Worm (Caenorhabditis elegans) whole organism, mixed stage, embryonic: ENCODE data around the gene srd-46.

Source experiments
- flh-1 ChIP-seq: fragments of 200-800 bp; sonication (Bioruptor generic); optimal IDR thresholded peaks from 2 replicates; lab custom pipeline; 2018; ENCODE audit warnings: mild to moderate bottlenecking, missing genetic modification characterization, moderate library complexity, missing compliant biosample characterization
- unc-62 ChIP-seq: fragments of 150-350 bp; optimal IDR thresholded peaks from 2 replicates; lab custom pipeline; 2014; ENCODE audit warnings: missing biosample characterization, missing genetic modification reagents, missing genetic modification characterization

DNA sequence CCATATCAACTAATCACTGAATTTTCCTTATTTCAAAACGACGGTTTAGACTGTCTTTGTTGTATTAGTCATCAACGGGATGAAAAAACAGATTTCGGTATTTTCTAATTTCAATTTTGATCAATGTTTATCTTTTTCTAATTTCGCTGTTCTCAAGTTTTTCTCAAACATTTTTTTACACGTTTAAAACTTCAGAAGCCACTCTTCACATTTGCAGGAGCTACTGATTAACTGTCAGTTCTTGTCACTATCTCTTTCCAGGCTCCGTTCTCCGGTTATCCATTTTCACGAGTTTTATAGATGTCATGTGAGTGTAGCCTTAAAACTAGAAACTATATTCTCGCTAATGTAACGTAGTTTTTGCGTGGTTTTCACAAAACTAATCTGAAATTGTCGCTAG, 41.4 kb upstream of the srd-46 start, which contains the start of gene C04B4.4:
- no peak for TF ChIP-seq flh-1 (GFP tag; lab: Kevin White, UChicago)
- TF ChIP-seq unc-62 (GFP tag; lab: Kevin White, UChicago), result no peak
